Worm (Caenorhabditis elegans) whole organism, L2 larva: ENCODE measurements around the gene idpp-5.

Experiments
- C34F6.9 ChIP-seq: fragments of 150-350 bp; optimal IDR thresholded peaks from 2 replicates; lab custom pipeline; 2014; ENCODE audit warnings: missing biosample characterization, missing genetic modification characterization
- F13H6.1 ChIP-seq: sonication (generic microtip); optimal IDR thresholded peaks from 2 replicates; lab custom pipeline; 2016; ENCODE audit warnings: missing genetic modification characterization, missing compliant biosample characterization
- R02D3.7 ChIP-seq: fragments of 150-350 bp; optimal IDR thresholded peaks from 2 replicates; lab custom pipeline; 2014; ENCODE audit warnings: missing biosample characterization, missing genetic modification characterization
- Y55F3AM.14 ChIP-seq: fragments of 200-800 bp; sonication (Bioruptor generic); optimal IDR thresholded peaks from 2 replicates; lab custom pipeline; 2018; ENCODE audit warnings: mild to moderate bottlenecking, missing genetic modification characterization, missing compliant biosample characterization
- ZK546.5 ChIP-seq: sonication (generic microtip); optimal IDR thresholded peaks from 2 replicates; lab custom pipeline; 2017; ENCODE audit warnings: missing biosample characterization, missing genetic modification characterization
- aly-2 ChIP-seq: fragments of 150-350 bp; optimal IDR thresholded peaks from 2 replicates; lab custom pipeline; 2014; ENCODE audit warnings: missing biosample characterization, missing genetic modification characterization
- ama-1 ChIP-seq: fragments of 150-350 bp; optimal IDR thresholded peaks from 2 replicates; lab custom pipeline; 2018; ENCODE audit warnings: inconsistent platforms
- blmp-1 ChIP-seq: sonication (generic microtip); optimal IDR thresholded peaks from 2 replicates; lab custom pipeline; 2017; ENCODE audit warnings: missing genetic modification characterization, mild to moderate bottlenecking, missing compliant biosample characterization, antibody characterized with exemption, moderate library complexity; ENCODE audit not compliant: insufficient read depth
- ceh-16 ChIP-seq: fragments of 150-350 bp; optimal IDR thresholded peaks from 2 replicates; lab custom pipeline; 2014; ENCODE audit warnings: missing biosample characterization, missing genetic modification characterization
- ceh-82 ChIP-seq: fragments of 150-350 bp; optimal IDR thresholded peaks from 2 replicates; lab custom pipeline; 2014; ENCODE audit warnings: missing biosample characterization, missing genetic modification characterization
- crh-2 ChIP-seq: sonication (generic microtip); optimal IDR thresholded peaks from 2 replicates; lab custom pipeline; 2017; ENCODE audit warnings: missing biosample characterization, missing genetic modification characterization
- egl-27 ChIP-seq: sonication (generic microtip); optimal IDR thresholded peaks from 3 replicates; lab custom pipeline; 2017; ENCODE audit warnings: missing biosample characterization, missing genetic modification reagents, missing genetic modification characterization
- fos-1 ChIP-seq: fragments of 150-350 bp; optimal IDR thresholded peaks from 2 replicates; lab custom pipeline; 2014; ENCODE audit warnings: missing biosample characterization, missing genetic modification characterization
- gmeb-1 ChIP-seq: fragments of 150-350 bp; optimal IDR thresholded peaks from 2 replicates; lab custom pipeline; 2014; ENCODE audit warnings: missing biosample characterization, missing genetic modification characterization
- lin-11 ChIP-seq: fragments of 150-350 bp; sonication (generic microtip); optimal IDR thresholded peaks from 2 replicates; lab custom pipeline; 2014; ENCODE audit warnings: missing biosample characterization, missing genetic modification characterization, inconsistent platforms, mixed read lengths
- lin-39 ChIP-seq: fragments of 150-350 bp; optimal IDR thresholded peaks from 2 replicates; lab custom pipeline; 2014; ENCODE audit warnings: missing biosample characterization, missing genetic modification reagents, missing genetic modification characterization
- lsy-2 ChIP-seq, 2 experiments: fragments of 150-350 bp in 1 of 2; sonication (generic microtip) in 1 of 2; optimal IDR thresholded peaks; 2 replicates each; lab custom pipeline; 2014 to 2017; ENCODE audit warnings: missing biosample characterization in 2 of 2, missing genetic modification characterization in 2 of 2
- mab-5 ChIP-seq: fragments of 150-350 bp; optimal IDR thresholded peaks from 2 replicates; lab custom pipeline; 2014; ENCODE audit warnings: missing biosample characterization, missing genetic modification characterization
- mbf-1 ChIP-seq: sonication (generic microtip); optimal IDR thresholded peaks from 2 replicates; lab custom pipeline; 2017; ENCODE audit warnings: missing biosample characterization, missing genetic modification characterization
- mdl-1 ChIP-seq, 2 experiments: fragments of 150-350 bp in 1 of 2; sonication (generic microtip) in 1 of 2; optimal IDR thresholded peaks; 2 replicates each; lab custom pipeline; 2017; ENCODE audit warnings: missing biosample characterization in 2 of 2, missing genetic modification characterization in 2 of 2
- nhr-10 ChIP-seq: sonication (generic microtip); optimal IDR thresholded peaks from 2 replicates; lab custom pipeline; 2017; ENCODE audit warnings: missing biosample characterization, missing genetic modification characterization
- nhr-11 ChIP-seq: fragments of 150-350 bp; optimal IDR thresholded peaks from 2 replicates; lab custom pipeline; 2014; ENCODE audit warnings: missing biosample characterization, missing genetic modification characterization
- nhr-129 ChIP-seq: fragments of 150-350 bp; optimal IDR thresholded peaks from 2 replicates; lab custom pipeline; 2014; ENCODE audit warnings: missing biosample characterization, missing genetic modification characterization
- nhr-23 ChIP-seq: fragments of 150-350 bp; optimal IDR thresholded peaks from 2 replicates; lab custom pipeline; 2014; ENCODE audit warnings: missing biosample characterization, missing genetic modification reagents, missing genetic modification characterization
- nhr-237 ChIP-seq: fragments of 150-350 bp; optimal IDR thresholded peaks from 2 replicates; lab custom pipeline; 2014; ENCODE audit warnings: missing biosample characterization, missing genetic modification characterization
- nhr-25 ChIP-seq: fragments of 150-350 bp; sonication (generic microtip); optimal IDR thresholded peaks from 3 replicates; lab custom pipeline; 2014; ENCODE audit warnings: missing biosample characterization, missing genetic modification characterization
- nhr-6 ChIP-seq: fragments of 150-350 bp; optimal IDR thresholded peaks from 2 replicates; lab custom pipeline; 2014; ENCODE audit warnings: missing biosample characterization, missing genetic modification characterization
- peb-1 ChIP-seq: fragments of 150-350 bp; optimal IDR thresholded peaks from 2 replicates; lab custom pipeline; 2014; ENCODE audit warnings: missing biosample characterization, missing genetic modification characterization
- sem-4 ChIP-seq: fragments of 150-350 bp; optimal IDR thresholded peaks from 2 replicates; lab custom pipeline; 2014; ENCODE audit warnings: missing biosample characterization, missing genetic modification reagents, missing genetic modification characterization
- skn-1 ChIP-seq: sonication (generic microtip); optimal IDR thresholded peaks from 2 replicates; lab custom pipeline; 2017; ENCODE audit warnings: missing biosample characterization, missing genetic modification characterization
- sma-3 ChIP-seq: sonication (generic microtip); optimal IDR thresholded peaks from 2 replicates; lab custom pipeline; 2016; ENCODE audit warnings: missing genetic modification reagents, missing genetic modification characterization, missing compliant biosample characterization
- sma-9 ChIP-seq, 2 experiments: fragments of 150-350 bp in 1 of 2; sonication (generic microtip) in 1 of 2; optimal IDR thresholded peaks; 2 replicates each; lab custom pipeline; 2014 to 2016; ENCODE audit warnings: missing genetic modification characterization in 2 of 2, mild to moderate bottlenecking in 1 of 2, missing biosample characterization in 1 of 2, missing compliant biosample characterization in 1 of 2, missing genetic modification reagents in 1 of 2, moderate library complexity in 1 of 2
- unc-39 ChIP-seq: fragments of 150-350 bp; optimal IDR thresholded peaks from 2 replicates; lab custom pipeline; 2014; ENCODE audit warnings: missing biosample characterization, missing genetic modification characterization
- unc-55 ChIP-seq: fragments of 150-350 bp; sonication (generic microtip); optimal IDR thresholded peaks from 3 replicates; lab custom pipeline; 2014; ENCODE audit warnings: missing biosample characterization, missing genetic modification reagents, missing genetic modification characterization
- unc-62 ChIP-seq: fragments of 150-350 bp; optimal IDR thresholded peaks from 2 replicates; lab custom pipeline; 2014; ENCODE audit warnings: missing biosample characterization, missing genetic modification reagents, missing genetic modification characterization
- ztf-1 ChIP-seq: fragments of 200-800 bp; sonication (Bioruptor generic); conservative IDR thresholded peaks from 2 replicates; pipeline ENCODE4 v1.3.6; 2022; ENCODE audit warnings: missing genetic modification characterization, missing compliant biosample characterization
- ztf-11 ChIP-seq: sonication (generic microtip); optimal IDR thresholded peaks from 2 replicates; lab custom pipeline; 2017; ENCODE audit warnings: missing biosample characterization, missing genetic modification characterization
- ztf-4 ChIP-seq: fragments of 150-350 bp; optimal IDR thresholded peaks from 2 replicates; lab custom pipeline; 2014; ENCODE audit warnings: missing biosample characterization, missing genetic modification characterization

Gene idpp-5

DNA sequence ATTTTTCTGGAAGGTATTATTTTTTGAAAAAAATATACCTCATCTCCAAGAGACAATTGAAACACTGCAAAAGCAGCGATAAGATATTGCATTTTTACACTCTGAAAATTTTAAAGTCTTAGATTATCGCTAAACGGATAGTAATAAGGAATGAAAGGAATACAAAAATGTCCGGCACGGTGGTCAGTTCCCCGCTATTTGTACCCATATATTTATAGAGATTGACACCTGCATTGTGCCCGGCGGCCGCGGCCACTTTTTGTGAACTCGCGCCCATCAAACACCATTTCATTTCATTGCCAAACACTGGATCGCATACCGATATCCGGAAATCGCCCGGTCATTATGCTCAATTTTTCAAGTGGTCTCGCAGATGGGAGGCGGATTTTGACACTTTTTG, at the start of gene idpp-5:
idpp-5 (minus strand) TSS at position 101 of the 400 bp plus-strand sequence.
- TF ChIP-seq crh-2 (tag; lab: Kevin White, UChicago) (no peak), F13H6.1 (tag; lab: Kevin White, UChicago) (no peak), mbf-1 (tag; lab: Kevin White, UChicago) (no peak), Y55F3AM.14 (GFP tag; lab: Kevin White, UChicago) (no peak), lin-39 (tag; lab: Kevin White, UChicago) (no peak), ceh-16 (tag; lab: Kevin White, UChicago) (no peak), skn-1 (tag; lab: Kevin White, UChicago) (no peak), C34F6.9 (tag; lab: Kevin White, UChicago) (no peak), ztf-11 (tag; lab: Kevin White, UChicago) (no peak), nhr-11 (tag; lab: Kevin White, UChicago) (no peak), fos-1 (no peak), egl-27 (tag; lab: Kevin White, UChicago) (no peak)

DNA sequence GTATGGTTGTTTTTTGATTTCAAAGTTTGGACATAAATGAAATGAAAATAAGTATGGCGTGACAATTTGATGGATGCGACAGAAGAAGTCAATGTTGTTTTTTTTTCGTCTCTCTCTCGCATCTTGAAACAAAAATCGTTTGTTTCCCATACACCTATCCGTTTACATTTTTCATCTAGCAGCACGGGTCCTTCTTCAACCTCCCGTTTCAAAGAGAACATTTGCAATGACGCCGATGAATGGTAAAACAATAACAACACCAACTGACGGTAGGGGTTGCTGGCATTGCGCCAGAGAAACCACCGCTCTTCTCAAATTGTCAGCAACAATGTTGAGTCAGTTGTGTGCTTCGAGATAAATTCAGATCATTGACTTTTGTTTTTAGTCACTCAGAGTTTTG, 46.6 kb upstream of the idpp-5 start:
- TF ChIP-seq aly-2 (no peak), Y55F3AM.14 (GFP tag; lab: Kevin White, UChicago) (no peak), ZK546.5 (tag; lab: Kevin White, UChicago) (no peak), nhr-237 (tag; lab: Kevin White, UChicago) (no peak), nhr-6 (tag; lab: Kevin White, UChicago) (peak; percentile 46), mdl-1 (tag; optimal IDR thresholded peaks at IDR 0.05; lab: Kevin White, UChicago) (no peak), peb-1 (tag; lab: Kevin White, UChicago) (no peak), blmp-1 (peak; percentile 63), mab-5 (no peak), sem-4 (tag; lab: Kevin White, UChicago) (peak; percentile 55), C34F6.9 (tag; lab: Kevin White, UChicago) (no peak), ceh-16 (tag; lab: Kevin White, UChicago) (peak; percentile 1), nhr-25 (tag; lab: Kevin White, UChicago) (no peak), nhr-129 (tag; lab: Kevin White, UChicago) (peak; percentile 83), sma-9 (GFP tag; optimal IDR thresholded peaks at IDR 0.05; lab: Kevin White, UChicago) (peak; percentile 89), sma-9 (tag; optimal IDR thresholded peaks at IDR 0.05; lab: Kevin White, UChicago) (no peak), ztf-4 (tag; lab: Kevin White, UChicago) (peak; percentile 18), ztf-1 (GFP tag; lab: Robert Waterston, UW) (no peak), lin-39 (tag; lab: Kevin White, UChicago) (no peak), unc-55 (GFP tag; lab: Kevin White, UChicago) (no peak), ceh-82 (tag; lab: Kevin White, UChicago) (no peak), unc-39 (tag; lab: Kevin White, UChicago) (no peak), lin-11 (tag; lab: Kevin White, UChicago) (no peak), crh-2 (tag; lab: Kevin White, UChicago) (no peak), fos-1 (peak; percentile 3), nhr-23 (tag; lab: Kevin White, UChicago) (no peak), R02D3.7 (tag; lab: Kevin White, UChicago) (no peak), nhr-10 (tag; lab: Kevin White, UChicago) (no peak), egl-27 (tag; lab: Kevin White, UChicago) (peak; percentile 13), lsy-2 (tag; optimal IDR thresholded peaks at IDR 0.05; lab: Kevin White, UChicago) (peak in 1 of 2 experiments; percentile 64), sma-3 (GFP tag; lab: Kevin White, UChicago) (peak; percentile 2), unc-62 (GFP tag; lab: Kevin White, UChicago) (no peak), F13H6.1 (tag; lab: Kevin White, UChicago) (peak; percentile 88), gmeb-1 (tag; lab: Kevin White, UChicago) (no peak)

DNA sequence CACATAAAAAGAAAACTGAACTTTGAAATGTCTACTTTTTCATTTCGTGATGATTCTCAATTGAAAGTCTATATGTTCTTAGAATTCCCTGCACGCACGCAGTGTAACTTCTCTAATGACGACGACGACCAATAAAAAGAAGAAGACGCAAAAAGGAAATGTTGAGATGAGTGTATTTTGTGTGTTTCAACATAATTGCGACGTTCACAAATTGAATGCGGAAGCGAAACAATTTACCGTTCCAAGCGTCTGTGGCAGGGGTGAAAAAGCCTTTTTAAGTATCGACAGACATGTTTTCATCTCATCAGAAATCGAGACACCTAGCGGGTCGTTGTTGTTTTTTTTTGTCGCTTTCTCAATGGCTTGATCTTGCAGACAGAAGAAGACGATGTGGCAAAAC, 46.1 kb upstream of the idpp-5 start:
- peak; percentile 51 for TF ChIP-seq sem-4 (tag; lab: Kevin White, UChicago)
- peak; percentile 38 for TF ChIP-seq nhr-25 (tag; lab: Kevin White, UChicago)
- TF ChIP-seq egl-27 (tag; lab: Kevin White, UChicago) = no peak
- no peak for TF ChIP-seq mdl-1 (tag; optimal IDR thresholded peaks at IDR 0.05; lab: Kevin White, UChicago)
- TF ChIP-seq nhr-6 (tag; lab: Kevin White, UChicago) = no peak
- TF ChIP-seq ama-1 (lab: Kevin White, UChicago) = no peak
- no peak for TF ChIP-seq ztf-11 (tag; lab: Kevin White, UChicago)
